Worm (Caenorhabditis elegans): ENCODE measurements around the gene ZC317.6.
A peak's percentile ranks its signal among the peaks of the same experiment; 100 is the strongest.
"Not testable (repeated sequence)": the region's sequence is repeated elsewhere in the genome, so short reads cannot be mapped to it uniquely, and the experiment has no call there.

The ZC317.6 gene

DNA sequence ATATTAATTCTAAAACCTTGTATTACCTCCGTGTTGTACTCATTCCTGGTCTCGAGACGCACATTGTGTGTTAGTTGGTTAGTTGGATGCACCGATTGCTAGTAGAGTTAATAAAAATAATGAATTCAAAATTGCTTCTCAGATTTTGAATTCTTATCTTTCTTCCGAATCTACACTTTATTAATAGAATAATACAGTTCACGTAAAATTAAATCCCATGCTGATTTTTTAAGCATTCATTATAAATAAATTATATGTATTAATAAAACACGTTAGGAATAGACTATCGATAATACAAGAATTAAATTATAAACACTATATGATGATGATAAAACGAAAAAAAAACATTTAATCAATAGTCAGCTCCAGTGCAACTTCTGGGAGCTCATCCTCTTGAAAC is at the start of gene ZC317.6:
ZC317.6 (minus strand) TSS at position 101 of the 400 bp plus-strand sequence.
- not testable (repeated sequence) for TF ChIP-seq med-1 (GFP tag; optimal IDR thresholded peaks at IDR 0.05; ENCODE audit: insufficient read depth); ztf-29 (GFP tag; IDR thresholded peaks at IDR 0.05); cog-1 (tag; optimal IDR thresholded peaks at IDR 0.05)

DNA sequence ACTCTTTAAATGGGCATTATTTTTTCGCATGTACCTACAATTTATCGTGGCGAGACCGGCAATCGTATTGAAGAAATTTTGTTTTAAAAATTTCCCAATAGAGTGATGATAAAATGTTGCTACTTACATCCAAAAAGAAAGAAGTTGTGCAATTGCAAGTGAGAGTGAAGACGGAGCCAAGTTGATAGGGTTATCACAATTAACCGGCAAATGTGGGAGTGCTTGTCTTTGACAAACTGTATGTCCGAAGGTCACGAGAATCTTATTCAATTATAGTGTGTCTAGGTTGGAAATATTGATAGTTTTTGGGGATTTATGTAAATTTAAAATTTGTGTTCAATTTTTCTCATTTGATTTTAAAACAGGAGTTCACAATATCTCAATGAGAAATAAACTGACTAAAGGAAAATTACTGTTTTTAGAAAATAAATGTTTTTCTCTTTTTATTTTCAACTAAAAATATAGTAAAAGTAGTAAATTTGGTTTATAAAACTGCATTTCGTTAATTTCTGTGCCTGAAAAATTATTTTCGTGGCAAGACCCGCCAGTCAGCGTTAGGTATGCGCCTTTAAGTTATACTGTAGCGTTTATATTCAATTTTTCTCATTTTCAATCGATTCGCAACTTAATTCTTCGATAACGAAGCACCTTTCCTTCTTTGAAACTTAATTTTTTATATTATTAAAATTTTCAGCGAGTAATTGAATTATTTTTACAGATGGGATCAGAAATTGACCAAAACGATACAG is 45.4 kb upstream of the ZC317.6 start, which contains the start of the genes hpo-15 and mms-19:
hpo-15 (minus strand) TSS at position 201 of the 749 bp plus-strand sequence.
mms-19 (plus strand) TSS at position 719 of the 749 bp plus-strand sequence.
- TF ChIP-seq T22C8.4 (GFP tag; IDR thresholded peaks at IDR 0.05) (no peak), ref-1 (GFP tag; conservative IDR thresholded peaks at IDR 0.05) (no peak), tab-1 (GFP tag; IDR thresholded peaks at IDR 0.05) (no peak), flt-1 (GFP tag; IDR thresholded peaks at IDR 0.05) (no peak), ztf-23 (GFP tag; IDR thresholded peaks at IDR 0.05) (no peak), med-1 (GFP tag; optimal IDR thresholded peaks at IDR 0.05; ENCODE audit: insufficient read depth) (no peak), ztf-29 (GFP tag; IDR thresholded peaks at IDR 0.05) (no peak), klf-2 (GFP tag; conservative IDR thresholded peaks at IDR 0.05) (no peak), cog-1 (tag; optimal IDR thresholded peaks at IDR 0.05) (no peak)

DNA sequence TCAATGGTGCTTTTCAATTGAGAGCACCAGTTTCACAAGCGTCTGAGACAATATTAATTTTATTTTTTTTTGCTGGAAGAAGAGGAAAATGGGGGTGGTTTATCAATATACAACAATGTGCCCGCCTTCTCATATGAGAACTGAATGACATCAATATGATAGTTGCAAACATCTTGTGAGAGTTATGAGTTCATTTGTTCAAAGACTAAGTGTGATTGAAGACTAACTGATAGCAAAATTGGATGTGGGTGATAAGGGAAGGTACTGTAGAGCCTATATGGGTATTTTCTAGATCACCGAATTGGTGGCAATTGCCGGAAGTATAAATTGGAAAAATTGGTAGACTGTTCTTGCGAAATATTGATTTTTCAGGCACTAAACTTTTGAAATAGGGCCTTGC is 44.2 kb upstream of the ZC317.6 start:
- TF ChIP-seq klf-2 (GFP tag; conservative IDR thresholded peaks at IDR 0.05) (no peak), flt-1 (GFP tag; IDR thresholded peaks at IDR 0.05) (no peak), T22C8.4 (GFP tag; IDR thresholded peaks at IDR 0.05) (no peak), cog-1 (tag; optimal IDR thresholded peaks at IDR 0.05) (no peak), ztf-23 (GFP tag; IDR thresholded peaks at IDR 0.05) (no peak), tab-1 (GFP tag; IDR thresholded peaks at IDR 0.05) (no peak), ref-1 (GFP tag; conservative IDR thresholded peaks at IDR 0.05) (no peak), ztf-29 (GFP tag; IDR thresholded peaks at IDR 0.05) (no peak), med-1 (GFP tag; optimal IDR thresholded peaks at IDR 0.05; ENCODE audit: insufficient read depth) (no peak)

DNA sequence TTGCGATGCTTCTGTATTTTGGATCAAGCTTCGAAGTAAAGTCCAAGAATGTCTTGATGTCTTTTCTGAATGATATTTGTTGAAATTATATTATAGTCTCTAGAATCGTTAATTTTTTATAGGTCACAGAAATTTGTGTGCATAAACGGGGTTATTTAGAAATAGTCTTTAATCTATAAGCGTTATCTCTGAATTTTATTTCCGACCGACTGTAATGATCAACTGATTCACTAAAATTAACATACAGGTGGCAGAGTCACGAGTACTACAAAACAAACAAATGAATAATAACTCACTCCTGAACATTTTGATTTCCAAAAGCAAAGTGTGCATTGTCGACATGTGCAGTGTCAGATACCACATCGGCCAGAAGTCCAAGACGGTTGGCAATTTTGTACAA is 43.3 kb upstream of the ZC317.6 start:
- TF ChIP-seq ztf-29 (GFP tag; IDR thresholded peaks at IDR 0.05) (no peak), flt-1 (GFP tag; IDR thresholded peaks at IDR 0.05) (no peak), ref-1 (GFP tag; conservative IDR thresholded peaks at IDR 0.05) (no peak), med-1 (GFP tag; optimal IDR thresholded peaks at IDR 0.05; ENCODE audit: insufficient read depth) (no peak), tab-1 (GFP tag; IDR thresholded peaks at IDR 0.05) (no peak), ztf-23 (GFP tag; IDR thresholded peaks at IDR 0.05) (no peak), cog-1 (tag; optimal IDR thresholded peaks at IDR 0.05) (no peak), klf-2 (GFP tag; conservative IDR thresholded peaks at IDR 0.05) (no peak), T22C8.4 (GFP tag; IDR thresholded peaks at IDR 0.05) (no peak)

DNA sequence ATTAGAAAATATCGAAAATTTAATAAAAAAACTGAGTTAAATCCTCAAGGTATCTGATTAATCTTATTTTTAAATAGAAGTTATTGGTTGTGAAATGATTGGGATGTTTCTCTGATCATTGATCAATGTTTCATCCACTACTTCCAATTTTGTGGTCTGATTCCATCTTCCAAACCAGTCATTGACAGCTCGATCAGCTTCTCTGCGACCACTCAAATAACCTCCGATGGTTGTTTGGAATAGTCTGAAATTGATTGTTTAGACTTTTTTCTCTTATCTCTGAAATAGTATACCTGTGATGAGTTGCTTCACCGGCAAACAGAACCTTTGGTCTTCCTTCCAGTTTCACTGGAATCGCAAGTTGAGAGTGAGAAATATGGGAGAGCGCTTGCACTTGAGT is 41.6 kb upstream of the ZC317.6 start:
- TF ChIP-seq flt-1 (GFP tag; IDR thresholded peaks at IDR 0.05) = no peak
- TF ChIP-seq tab-1 (GFP tag; IDR thresholded peaks at IDR 0.05) = no peak
- TF ChIP-seq cog-1 (tag; optimal IDR thresholded peaks at IDR 0.05) = no peak
- TF ChIP-seq ztf-29 (GFP tag; IDR thresholded peaks at IDR 0.05) = no peak
- no peak for TF ChIP-seq ref-1 (GFP tag; conservative IDR thresholded peaks at IDR 0.05)
- no peak for TF ChIP-seq ztf-23 (GFP tag; IDR thresholded peaks at IDR 0.05)
- TF ChIP-seq med-1 (GFP tag; optimal IDR thresholded peaks at IDR 0.05; ENCODE audit: insufficient read depth) = no peak
- no peak for TF ChIP-seq T22C8.4 (GFP tag; IDR thresholded peaks at IDR 0.05)
- TF ChIP-seq klf-2 (GFP tag; conservative IDR thresholded peaks at IDR 0.05) = no peak

DNA sequence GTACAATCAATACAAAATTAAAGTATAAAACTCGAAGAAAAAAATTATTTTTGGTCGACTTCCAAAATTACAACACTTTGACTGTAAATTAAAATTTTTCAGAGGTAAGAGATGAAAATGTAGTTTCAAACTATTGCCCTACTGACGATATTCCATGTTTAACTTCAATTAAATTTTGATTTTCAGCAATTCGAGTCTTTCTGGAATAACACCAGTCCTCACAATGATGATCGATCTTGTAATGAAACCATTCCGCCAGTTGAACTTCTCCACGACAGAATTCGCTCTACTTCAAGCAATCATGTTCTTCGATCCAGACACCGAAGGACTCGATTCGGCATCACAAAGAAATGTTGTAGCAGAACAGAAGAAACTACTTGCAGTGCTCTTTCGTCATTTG is 40.7 kb upstream of the ZC317.6 start:
- TF ChIP-seq ztf-29 (GFP tag; IDR thresholded peaks at IDR 0.05) (no peak), T22C8.4 (GFP tag; IDR thresholded peaks at IDR 0.05) (no peak), ztf-23 (GFP tag; IDR thresholded peaks at IDR 0.05) (no peak), cog-1 (tag; optimal IDR thresholded peaks at IDR 0.05) (no peak), med-1 (GFP tag; optimal IDR thresholded peaks at IDR 0.05; ENCODE audit: insufficient read depth) (no peak), tab-1 (GFP tag; IDR thresholded peaks at IDR 0.05) (no peak), ref-1 (GFP tag; conservative IDR thresholded peaks at IDR 0.05) (no peak), klf-2 (GFP tag; conservative IDR thresholded peaks at IDR 0.05) (no peak), flt-1 (GFP tag; IDR thresholded peaks at IDR 0.05) (no peak)

DNA sequence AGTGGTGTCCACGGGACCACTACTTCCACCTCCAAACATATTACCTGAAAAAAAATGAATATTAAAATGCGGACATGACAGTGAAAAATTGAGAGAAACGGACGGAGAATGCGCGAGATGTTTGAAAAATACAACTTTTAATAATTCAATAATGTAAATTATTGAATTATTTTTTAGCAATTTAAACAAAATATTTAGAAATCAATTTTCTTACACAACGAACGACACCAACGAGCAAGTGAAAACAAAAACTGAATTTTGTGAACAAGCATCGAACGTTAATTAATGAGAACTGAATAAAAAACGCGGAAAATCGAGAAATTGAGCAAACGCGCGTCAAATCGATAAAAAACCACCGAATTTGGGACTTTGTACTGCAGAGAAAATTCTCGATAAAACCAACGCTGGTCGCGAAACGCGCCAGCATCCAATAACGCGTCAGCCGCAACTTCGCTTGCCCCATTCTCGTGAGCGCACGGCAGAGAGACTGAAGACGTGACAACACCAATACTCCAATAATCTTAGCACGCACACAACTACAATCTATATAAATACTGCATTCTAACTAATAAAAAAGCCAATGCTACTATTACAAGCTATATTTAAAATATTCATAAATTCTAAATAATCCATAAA is 36.5 kb upstream of the ZC317.6 start, which contains the start of the genes dnj-19 and nhr-47:
dnj-19 (minus strand) TSS at position 51 of the 636 bp plus-strand sequence.
nhr-47 (plus strand) TSS at position 447 of the 636 bp plus-strand sequence.
- TF ChIP-seq ztf-29 (GFP tag; IDR thresholded peaks at IDR 0.05) = no peak
- peak; percentile 71; the same call in 1 of the 2 replicates for TF ChIP-seq ztf-23 (GFP tag; IDR thresholded peaks at IDR 0.05)
- TF ChIP-seq med-1 (GFP tag; optimal IDR thresholded peaks at IDR 0.05; ENCODE audit: insufficient read depth) = peak; percentile 35
- no peak for TF ChIP-seq klf-2 (GFP tag; conservative IDR thresholded peaks at IDR 0.05)
- TF ChIP-seq T22C8.4 (GFP tag; IDR thresholded peaks at IDR 0.05) = 0 out of 2 replicates have a peak, but pooled peaks have one; percentile 39
- peak; percentile 56 for TF ChIP-seq cog-1 (tag; optimal IDR thresholded peaks at IDR 0.05)
- TF ChIP-seq ref-1 (GFP tag; conservative IDR thresholded peaks at IDR 0.05) = no peak
- TF ChIP-seq tab-1 (GFP tag; IDR thresholded peaks at IDR 0.05) = peak; percentile 70
- peak; percentile 75; the same call in 1 of the 2 replicates for TF ChIP-seq flt-1 (GFP tag; IDR thresholded peaks at IDR 0.05)

DNA sequence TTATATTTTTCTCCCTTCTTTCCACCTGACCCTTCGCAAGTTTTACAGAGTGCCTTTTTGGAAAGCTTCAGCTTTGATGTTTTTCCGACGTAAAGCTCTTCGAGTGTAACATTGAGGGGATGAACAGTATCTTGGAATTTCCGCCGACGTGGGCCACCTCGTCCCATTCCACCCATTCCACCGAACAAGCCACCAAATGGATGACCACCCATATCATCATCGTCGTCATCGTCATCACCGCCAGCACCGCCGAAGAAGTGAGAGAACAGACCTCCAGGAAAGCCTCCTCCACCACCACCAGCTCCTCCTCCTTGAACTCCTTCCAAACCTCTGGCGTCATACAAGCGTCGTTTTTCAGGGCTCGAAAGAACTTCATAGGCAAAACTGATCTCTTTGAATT is 35.9 kb upstream of the ZC317.6 start:
- TF ChIP-seq med-1 (GFP tag; optimal IDR thresholded peaks at IDR 0.05; ENCODE audit: insufficient read depth) = no peak
- TF ChIP-seq klf-2 (GFP tag; conservative IDR thresholded peaks at IDR 0.05) = no peak
- TF ChIP-seq ztf-23 (GFP tag; IDR thresholded peaks at IDR 0.05) = no peak
- TF ChIP-seq flt-1 (GFP tag; IDR thresholded peaks at IDR 0.05) = no peak
- TF ChIP-seq ztf-29 (GFP tag; IDR thresholded peaks at IDR 0.05) = no peak
- TF ChIP-seq T22C8.4 (GFP tag; IDR thresholded peaks at IDR 0.05) = no peak
- TF ChIP-seq cog-1 (tag; optimal IDR thresholded peaks at IDR 0.05) = no peak
- no peak for TF ChIP-seq ref-1 (GFP tag; conservative IDR thresholded peaks at IDR 0.05)
- no peak for TF ChIP-seq tab-1 (GFP tag; IDR thresholded peaks at IDR 0.05)

DNA sequence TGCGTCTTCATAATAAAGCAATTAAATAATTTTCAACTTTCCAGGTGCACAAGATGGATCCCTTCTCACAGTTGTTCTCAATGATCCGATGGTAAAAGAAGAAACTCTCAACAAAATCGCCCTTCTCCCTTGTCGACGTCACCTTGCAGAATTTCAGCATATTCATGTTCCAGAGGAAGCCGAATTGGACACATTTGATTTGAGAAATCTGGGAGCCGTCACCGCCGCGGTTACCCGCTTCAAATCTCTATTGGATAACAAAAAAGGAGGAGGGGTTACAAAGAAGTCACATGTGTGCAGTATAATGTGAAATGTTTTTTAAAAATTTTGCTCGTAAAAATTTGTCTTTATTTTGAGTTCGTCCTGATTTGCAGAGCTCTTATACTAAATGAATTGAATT is 34.3 kb upstream of the ZC317.6 start:
- TF ChIP-seq ztf-23 (GFP tag; IDR thresholded peaks at IDR 0.05) = no peak
- TF ChIP-seq ztf-29 (GFP tag; IDR thresholded peaks at IDR 0.05) = no peak
- TF ChIP-seq T22C8.4 (GFP tag; IDR thresholded peaks at IDR 0.05) = no peak
- no peak for TF ChIP-seq cog-1 (tag; optimal IDR thresholded peaks at IDR 0.05)
- TF ChIP-seq klf-2 (GFP tag; conservative IDR thresholded peaks at IDR 0.05) = no peak
- TF ChIP-seq ref-1 (GFP tag; conservative IDR thresholded peaks at IDR 0.05) = no peak
- TF ChIP-seq tab-1 (GFP tag; IDR thresholded peaks at IDR 0.05) = no peak
- TF ChIP-seq flt-1 (GFP tag; IDR thresholded peaks at IDR 0.05) = no peak
- no peak for TF ChIP-seq med-1 (GFP tag; optimal IDR thresholded peaks at IDR 0.05; ENCODE audit: insufficient read depth)

All from whole organism, midembryonic.